Fruit fly (Drosophila melanogaster) whole organism, pupa: ENCODE results near the gene CG32655.

Source experiments
- CG32121 ChIP-seq: fragments of 200-800 bp; sonication (Bioruptor generic); IDR thresholded peaks from 2 replicates; pipeline ENCODE4 v1.3.6; 2022; ENCODE audit warnings: missing biosample characterization, missing genetic modification characterization
- CG4496 ChIP-seq: fragments of 200-800 bp; sonication (Bioruptor generic); IDR thresholded peaks from 3 replicates; pipeline ENCODE4 v1.3.6; 2022; ENCODE audit warnings: missing biosample characterization, missing genetic modification characterization
- Ets98B ChIP-seq: fragments of 200-800 bp; sonication (Bioruptor generic); IDR thresholded peaks from 2 replicates; pipeline ENCODE4 v1.3.6; 2022; ENCODE audit warnings: missing biosample characterization, missing genetic modification characterization
- Pif1B ChIP-seq: fragments of 200-800 bp; sonication (Bioruptor generic); optimal IDR thresholded peaks from 3 replicates; lab custom pipeline; 2016; ENCODE audit warnings: missing biosample characterization, missing genetic modification characterization

dm6 chrX:12241032-12241431, 5.4 kb upstream of the CG32655 start:
- TF ChIP-seq Pif1B (GFP tag; lab: Kevin White, UChicago) (peak; percentile 2), CG4496 (GFP tag; lab: Robert Waterston, UW) (peak; percentile 39; the same call in 1 of the 3 replicates), Ets98B (GFP tag; lab: Robert Waterston, UW) (peak; percentile 34; the same call in 1 of the 2 replicates), CG32121 (GFP tag; lab: Robert Waterston, UW) (no peak)
